Worm (Caenorhabditis elegans) whole organism, L2 larva: ENCODE data around the gene F36G3.1.

Source experiments
- ZK546.5 ChIP-seq: sonication (generic microtip); optimal IDR thresholded peaks from 2 replicates; lab custom pipeline; 2017; ENCODE audit warnings: missing biosample characterization, missing genetic modification characterization
- lsy-2 ChIP-seq, 2 experiments: fragments of 150-350 bp in 1 of 2; sonication (generic microtip) in 1 of 2; optimal IDR thresholded peaks; 2 replicates each; lab custom pipeline; 2014 to 2017; ENCODE audit warnings: missing biosample characterization in 2 of 2, missing genetic modification characterization in 2 of 2
- mdl-1 ChIP-seq, 2 experiments: fragments of 150-350 bp in 1 of 2; sonication (generic microtip) in 1 of 2; optimal IDR thresholded peaks; 2 replicates each; lab custom pipeline; 2017; ENCODE audit warnings: missing biosample characterization in 2 of 2, missing genetic modification characterization in 2 of 2
- nhr-77 ChIP-seq: fragments of 150-350 bp; optimal IDR thresholded peaks from 2 replicates; lab custom pipeline; 2014; ENCODE audit warnings: missing biosample characterization, missing genetic modification characterization

DNA sequence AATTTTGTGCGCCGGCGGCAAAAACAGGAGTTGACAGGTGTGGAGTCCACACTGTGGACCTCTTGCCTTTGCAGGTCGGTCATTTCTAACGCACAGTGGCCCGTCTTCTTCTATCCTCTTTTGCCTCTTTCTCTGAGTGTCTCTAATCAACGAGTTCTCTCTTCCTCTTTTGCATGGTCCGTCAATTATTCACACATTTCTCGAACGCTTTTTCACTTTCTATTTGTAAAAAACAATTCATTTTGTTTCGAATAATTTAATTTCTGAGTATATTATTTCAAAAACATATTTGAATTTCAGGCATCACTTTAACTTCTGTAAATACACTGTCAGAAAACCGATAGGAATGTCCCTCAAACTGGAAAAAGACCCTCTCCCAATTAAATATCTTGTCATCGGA, 32.0 kb downstream of the F36G3.1 start, which contains the start of gene T09B9.1:
- TF ChIP-seq ZK546.5 (tag; lab: Kevin White, UChicago) (no peak), mdl-1 (tag; optimal IDR thresholded peaks at IDR 0.05; lab: Kevin White, UChicago) (no peak), lsy-2 (tag; optimal IDR thresholded peaks at IDR 0.05; lab: Kevin White, UChicago) (no peak), nhr-77 (tag; lab: Kevin White, UChicago) (no peak)
